Worm (Caenorhabditis elegans) whole organism, young adult: ENCODE measurements around the gene F11A5.17.
A peak's percentile ranks its signal among the peaks of the same experiment; 100 is the strongest.

Experiments
- B0019.2 ChIP-seq: fragments of 200-800 bp; sonication (Bioruptor generic); conservative IDR thresholded peaks from 2 replicates; pipeline ENCODE4 v1.3.6; 2022; ENCODE audit warnings: missing genetic modification reagents, missing genetic modification characterization, missing compliant biosample characterization
- B0035.1 ChIP-seq: sonication (generic microtip); optimal IDR thresholded peaks from 2 replicates; lab custom pipeline; 2016; ENCODE audit warnings: missing genetic modification characterization, mild to moderate bottlenecking, missing compliant biosample characterization, missing genotype, missing genetic modification reagents
- C06A6.2 ChIP-seq: fragments of 200-800 bp; sonication (Bioruptor generic); conservative IDR thresholded peaks from 2 replicates; pipeline ENCODE4 v1.3.6; 2022; ENCODE audit warnings: missing genetic modification characterization, missing compliant biosample characterization
- C17E4.6 ChIP-seq: fragments of 200-800 bp; sonication (Bioruptor generic); IDR thresholded peaks from 2 replicates; pipeline ENCODE4 v1.3.6; 2022; ENCODE audit warnings: missing genetic modification reagents, missing genetic modification characterization, missing compliant biosample characterization
- F10E7.11 ChIP-seq: sonication (generic microtip); optimal IDR thresholded peaks from 2 replicates; lab custom pipeline; 2017; ENCODE audit warnings: mild to moderate bottlenecking, missing genetic modification characterization, moderate library complexity, missing compliant biosample characterization
- F33H1.4 ChIP-seq: fragments of 200-800 bp; sonication (Bioruptor generic); IDR thresholded peaks from 2 replicates; pipeline ENCODE4 v1.3.6; 2022; ENCODE audit warnings: missing genetic modification reagents, missing genetic modification characterization, missing compliant biosample characterization
- F57A8.1 ChIP-seq: fragments of 200-800 bp; sonication (Bioruptor generic); optimal IDR thresholded peaks from 2 replicates; lab custom pipeline; 2018; ENCODE audit warnings: mild to moderate bottlenecking, missing genetic modification characterization, moderate library complexity, missing compliant biosample characterization
- K11D2.4 ChIP-seq: fragments of 200-800 bp; sonication (Bioruptor generic); IDR thresholded peaks from 2 replicates; pipeline ENCODE4 v1.3.6; 2022; ENCODE audit warnings: missing genetic modification reagents, missing genetic modification characterization, missing compliant biosample characterization
- T07F8.4 ChIP-seq: sonication (generic microtip); optimal IDR thresholded peaks from 2 replicates; lab custom pipeline; 2016; ENCODE audit warnings: mild to moderate bottlenecking, missing genetic modification characterization, moderate library complexity, missing compliant biosample characterization
- T26A5.8 ChIP-seq: sonication (generic microtip); optimal IDR thresholded peaks from 2 replicates; lab custom pipeline; 2016; ENCODE audit warnings: missing genetic modification characterization, missing compliant biosample characterization
- Y56A3A.18 ChIP-seq: fragments of 200-800 bp; sonication (Bioruptor generic); IDR thresholded peaks from 2 replicates; pipeline ENCODE4 v1.3.6; 2022; ENCODE audit warnings: missing genetic modification reagents, missing genetic modification characterization, missing compliant biosample characterization
- ZK185.1 ChIP-seq: sonication (generic microtip); optimal IDR thresholded peaks from 2 replicates; lab custom pipeline; 2016; ENCODE audit warnings: mild to moderate bottlenecking, missing genetic modification characterization, missing compliant biosample characterization; ENCODE audit not compliant: poor library complexity, severe bottlenecking
- aptf-2 ChIP-seq: fragments of 200-800 bp; sonication (Bioruptor generic); conservative IDR thresholded peaks from 2 replicates; pipeline ENCODE4 v1.3.6; 2022; ENCODE audit warnings: missing genetic modification reagents, missing genetic modification characterization, missing compliant biosample characterization
- athp-1 ChIP-seq: sonication (generic microtip); optimal IDR thresholded peaks from 2 replicates; lab custom pipeline; 2017; ENCODE audit warnings: mild to moderate bottlenecking, missing genetic modification characterization, missing compliant biosample characterization
- attf-5 ChIP-seq: fragments of 200-800 bp; sonication (Bioruptor generic); optimal IDR thresholded peaks from 2 replicates; lab custom pipeline; 2018; ENCODE audit warnings: mild to moderate bottlenecking, missing genetic modification characterization, missing compliant biosample characterization
- cebp-2 ChIP-seq: fragments of 200-800 bp; sonication (Bioruptor generic); IDR thresholded peaks from 2 replicates; pipeline ENCODE4 v1.3.6; 2022; ENCODE audit warnings: missing genetic modification characterization, missing compliant biosample characterization
- ceh-40 ChIP-seq: fragments of 200-800 bp; sonication (Bioruptor generic); IDR thresholded peaks from 2 replicates; pipeline ENCODE4 v1.3.6; 2022; ENCODE audit warnings: missing genetic modification characterization, missing compliant biosample characterization
- ceh-91 ChIP-seq: fragments of 200-800 bp; sonication (Bioruptor generic); IDR thresholded peaks from 2 replicates; pipeline ENCODE4 v1.3.6; 2022; ENCODE audit warnings: missing genetic modification reagents, missing genetic modification characterization, missing compliant biosample characterization
- die-1 ChIP-seq: sonication (generic microtip); optimal IDR thresholded peaks from 2 replicates; lab custom pipeline; 2016; ENCODE audit warnings: missing genotype, mild to moderate bottlenecking, missing genetic modification characterization, missing compliant biosample characterization
- hmg-1.2 ChIP-seq: fragments of 200-800 bp; sonication (Bioruptor generic); IDR thresholded peaks from 2 replicates; pipeline ENCODE4 v1.3.6; 2022; ENCODE audit warnings: missing genetic modification reagents, missing genetic modification characterization, missing compliant biosample characterization
- let-526 ChIP-seq: fragments of 200-800 bp; sonication (Bioruptor generic); IDR thresholded peaks from 2 replicates; pipeline ENCODE4 v1.3.6; 2022; ENCODE audit warnings: missing genetic modification reagents, missing genetic modification characterization, missing compliant biosample characterization
- let-607 ChIP-seq, 2 experiments: fragments of 200-800 bp in 1 of 2; sonication (Bioruptor generic) in 1 of 2; sonication (generic microtip) in 1 of 2; optimal IDR thresholded peaks; 2 replicates each; lab custom pipeline; 2016 to 2018; ENCODE audit warnings: mild to moderate bottlenecking in 2 of 2, missing compliant biosample characterization in 2 of 2, missing genetic modification characterization in 2 of 2, moderate library complexity in 2 of 2, missing genotype in 1 of 2
- lin-35 ChIP-seq, 3 experiments: fragments of 150-350 bp in 2 of 3; sonication (generic microtip) in 1 of 3; optimal IDR thresholded peaks; 2 replicates each; lab custom pipeline; 2014 to 2018; ENCODE audit warnings: missing biosample characterization in 3 of 3, missing genetic modification characterization in 3 of 3, missing genetic modification reagents in 3 of 3
- madf-10 ChIP-seq: sonication (generic microtip); optimal IDR thresholded peaks from 2 replicates; lab custom pipeline; 2016; ENCODE audit warnings: mild to moderate bottlenecking, missing genetic modification characterization, missing compliant biosample characterization
- mcd-1 ChIP-seq: fragments of 200-800 bp; sonication (Bioruptor generic); IDR thresholded peaks from 2 replicates; pipeline ENCODE4 v1.3.6; 2022; ENCODE audit warnings: missing genetic modification reagents, missing genetic modification characterization, missing compliant biosample characterization
- mel-28 ChIP-seq: sonication (generic microtip); optimal IDR thresholded peaks from 2 replicates; lab custom pipeline; 2016; ENCODE audit warnings: borderline replicate concordance, mild to moderate bottlenecking, missing genetic modification characterization, missing compliant biosample characterization
- mes-4 ChIP-seq: sonication (generic microtip); optimal IDR thresholded peaks from 2 replicates; lab custom pipeline; 2016; ENCODE audit warnings: missing genotype, missing genetic modification characterization, missing compliant biosample characterization
- nhr-120 ChIP-seq: fragments of 200-800 bp; sonication (Bioruptor generic); IDR thresholded peaks from 2 replicates; pipeline ENCODE4 v1.3.6; 2022; ENCODE audit warnings: missing genetic modification characterization, missing compliant biosample characterization
- nhr-27 ChIP-seq: fragments of 200-800 bp; sonication (Bioruptor generic); optimal IDR thresholded peaks from 2 replicates; lab custom pipeline; 2018; ENCODE audit warnings: mild to moderate bottlenecking, missing genetic modification characterization, moderate library complexity, missing compliant biosample characterization
- nhr-80 ChIP-seq: sonication (generic microtip); optimal IDR thresholded peaks from 2 replicates; lab custom pipeline; 2016; ENCODE audit warnings: missing genetic modification characterization, missing compliant biosample characterization
- nhr-90 ChIP-seq: sonication (generic microtip); optimal IDR thresholded peaks from 2 replicates; lab custom pipeline; 2016; ENCODE audit warnings: missing genotype, mild to moderate bottlenecking, missing genetic modification characterization, missing compliant biosample characterization
- pbrm-1 ChIP-seq: fragments of 200-800 bp; sonication (Bioruptor generic); IDR thresholded peaks from 2 replicates; pipeline ENCODE4 v1.3.6; 2022; ENCODE audit warnings: missing genetic modification reagents, missing genetic modification characterization, missing compliant biosample characterization
- rpc-1 ChIP-seq, 2 experiments: fragments of 150-350 bp in 1 of 2; sonication (generic microtip) in 1 of 2; optimal IDR thresholded peaks; 2 replicates each; lab custom pipeline; 2014 to 2018; ENCODE audit warnings: missing biosample characterization in 1 of 2, missing genetic modification characterization in 1 of 2, missing genetic modification reagents in 1 of 2, missing genotype in 1 of 2
- sea-2 ChIP-seq: fragments of 200-800 bp; sonication (Bioruptor generic); IDR thresholded peaks from 2 replicates; pipeline ENCODE4 v1.3.6; 2022; ENCODE audit warnings: missing genetic modification characterization, missing compliant biosample characterization
- snpc-1.1 ChIP-seq: sonication (generic microtip); optimal IDR thresholded peaks from 2 replicates; lab custom pipeline; 2017; ENCODE audit warnings: missing genetic modification characterization, mild to moderate bottlenecking, missing compliant biosample characterization, antibody characterized with exemption, moderate library complexity, missing genotype, missing genetic modification reagents; ENCODE audit not compliant: insufficient read depth
- somi-1 ChIP-seq: fragments of 200-800 bp; sonication (Bioruptor generic); optimal IDR thresholded peaks from 2 replicates; lab custom pipeline; 2018; ENCODE audit warnings: mild to moderate bottlenecking, missing genetic modification characterization, missing compliant biosample characterization
- sptf-2 ChIP-seq: fragments of 200-800 bp; sonication (Bioruptor generic); optimal IDR thresholded peaks from 2 replicates; lab custom pipeline; 2018; ENCODE audit warnings: mild to moderate bottlenecking, missing genetic modification characterization, missing compliant biosample characterization
- zfh-2 ChIP-seq: fragments of 200-800 bp; sonication (Bioruptor generic); conservative IDR thresholded peaks from 2 replicates; pipeline ENCODE4 v1.3.6; 2022; ENCODE audit warnings: missing genetic modification reagents, missing genetic modification characterization, missing compliant biosample characterization
- ztf-22 ChIP-seq: fragments of 200-800 bp; sonication (Bioruptor generic); optimal IDR thresholded peaks from 2 replicates; lab custom pipeline; 2018; ENCODE audit warnings: mild to moderate bottlenecking, missing genetic modification characterization, moderate library complexity, missing compliant biosample characterization
- ztf-25 ChIP-seq: fragments of 200-800 bp; sonication (Bioruptor generic); IDR thresholded peaks from 2 replicates; pipeline ENCODE4 v1.3.6; 2022; ENCODE audit warnings: missing genetic modification reagents, missing genetic modification characterization, missing compliant biosample characterization
- ztf-28 ChIP-seq: fragments of 200-800 bp; sonication (Bioruptor generic); IDR thresholded peaks from 2 replicates; pipeline ENCODE4 v1.3.6; 2022; ENCODE audit warnings: missing genetic modification reagents, missing genetic modification characterization, missing compliant biosample characterization

The F11A5.17 gene

DNA sequence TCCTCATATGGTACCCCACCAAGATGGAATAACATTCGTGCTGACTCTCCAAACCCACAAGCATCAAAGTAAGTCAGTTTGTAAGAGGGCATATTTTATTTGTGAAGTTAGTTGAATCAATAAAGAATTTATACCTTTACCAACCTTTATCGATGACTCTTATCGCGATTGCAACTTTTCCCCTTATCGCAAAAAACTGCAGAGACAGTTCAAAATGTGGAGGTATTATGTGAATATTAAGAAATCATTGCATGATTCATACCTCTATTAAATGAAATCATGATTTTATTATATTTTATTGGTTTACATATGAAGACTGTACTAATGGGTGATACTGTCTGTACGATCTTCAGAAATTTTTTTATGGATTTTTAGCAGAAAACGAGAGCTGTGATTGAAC is 30.4 kb downstream of the F11A5.17 start, which contains the start of gene gst-22:
Gene gst-22 (minus strand): TSS at position 103 of the 400 bp plus-strand sequence.
- TF ChIP-seq B0035.1 (tag; lab: Kevin White, UChicago) (no peak), nhr-80 (tag; lab: Kevin White, UChicago) (peak; percentile 51), madf-10 (tag; lab: Kevin White, UChicago) (no peak), B0019.2 (no peak), rpc-1 (optimal IDR thresholded peaks at IDR 0.05; lab: Kevin White, UChicago) (no peak), rpc-1 (tag; optimal IDR thresholded peaks at IDR 0.05; lab: Kevin White, UChicago) (no peak)

ce11 chrV:16233624-16234023 is 31.8 kb downstream of the F11A5.17 start, which contains the start of gene clec-233:
Gene clec-233 (plus strand): TSS chrV:16233924.
- TF ChIP-seq ztf-25 (no peak), pbrm-1 (no peak), C06A6.2 (GFP tag; lab: Robert Waterston, UW) (no peak), athp-1 (tag; lab: Kevin White, UChicago) (no peak), sea-2 (GFP tag; lab: Robert Waterston, UW) (no peak)

- TF ChIP-seq hmg-1.2 (GFP tag; lab: Robert Waterston, UW): no peak
- no peak for TF ChIP-seq lin-35 (GFP tag; optimal IDR thresholded peaks at IDR 0.05; lab: Kevin White, UChicago)
- TF ChIP-seq F33H1.4: no peak
- TF ChIP-seq nhr-27: no peak
- TF ChIP-seq cebp-2 (GFP tag; lab: Robert Waterston, UW): no peak
- no peak for TF ChIP-seq snpc-1.1
- no peak for TF ChIP-seq sptf-2 (GFP tag; lab: Kevin White, UChicago)
- TF ChIP-seq ztf-22 (GFP tag; lab: Kevin White, UChicago): no peak
Measured at ce11 chrV:16235135-16235534, 33.3 kb downstream of the F11A5.17 start, which contains the start of gene F21H7.3. Gene F21H7.3 (minus strand): TSS chrV:16235235.

ce11 chrV:16235647-16236046 is 33.8 kb downstream of the F11A5.17 start, which contains the start of gene srh-98:
Gene srh-98 (minus strand): TSS chrV:16235747.
- TF ChIP-seq F10E7.11 (tag; lab: Kevin White, UChicago) (no peak), ceh-91 (GFP tag; lab: Robert Waterston, UW) (no peak), F33H1.4 (no peak), K11D2.4 (no peak), F57A8.1 (GFP tag; lab: Kevin White, UChicago) (no peak), let-526 (GFP tag; lab: Robert Waterston, UW) (no peak), mcd-1 (GFP tag; lab: Robert Waterston, UW) (no peak), T07F8.4 (tag; lab: Kevin White, UChicago) (no peak), T26A5.8 (tag; lab: Kevin White, UChicago) (no peak)
- TF ChIP-seq, all 124 proteins: peak for 0

- no peak for TF ChIP-seq die-1
- TF ChIP-seq ztf-28 (GFP tag; lab: Robert Waterston, UW): no peak
- no peak for TF ChIP-seq attf-5 (GFP tag; lab: Kevin White, UChicago)
- no peak for TF ChIP-seq T26A5.8 (tag; lab: Kevin White, UChicago)
- TF ChIP-seq zfh-2 (GFP tag; lab: Robert Waterston, UW): no peak
- no peak for TF ChIP-seq ZK185.1 (tag; lab: Kevin White, UChicago)
- TF ChIP-seq nhr-120 (GFP tag; lab: Robert Waterston, UW): no peak
- no peak for TF ChIP-seq ceh-40 (GFP tag; lab: Robert Waterston, UW)
- TF ChIP-seq let-607 (tag; optimal IDR thresholded peaks at IDR 0.05; lab: Kevin White, UChicago): no peak
- TF ChIP-seq C17E4.6: no peak
- TF ChIP-seq mcd-1 (GFP tag; lab: Robert Waterston, UW): no peak
- TF ChIP-seq aptf-2 (GFP tag; lab: Robert Waterston, UW): no peak
- TF ChIP-seq mes-4: no peak
- TF ChIP-seq Y56A3A.18: no peak
- no peak for TF ChIP-seq mel-28 (tag; lab: Kevin White, UChicago)
- no peak for TF ChIP-seq nhr-90 (tag; lab: Kevin White, UChicago)
- no peak for TF ChIP-seq somi-1 (GFP tag; lab: Kevin White, UChicago)
Measured at ce11 chrV:16237223-16237622, 35.4 kb downstream of the F11A5.17 start, which contains the start of gene F21H7.5. Gene F21H7.5 (plus strand): TSS chrV:16237523.
